Worm (Caenorhabditis elegans): ENCODE measurements around the gene VF13D12L.3.

VF13D12L.3 gene

ce11 chrII:11728545-11729105 lies 22.8 kb downstream of the VF13D12L.3 start, which contains the start of gene alh-8 (continued):
- TF ChIP-seq D2030.7 (GFP tag; IDR thresholded peaks at IDR 0.05) (0 out of 2 replicates have a peak, but pooled peaks have one; percentile 14), lin-26 (GFP tag; IDR thresholded peaks at IDR 0.05) (0 out of 2 replicates have a peak, but pooled peaks have one; percentile 40), somi-1 (GFP tag; optimal IDR thresholded peaks at IDR 0.05) (peak; percentile 68), bed-2 (GFP tag; IDR thresholded peaks at IDR 0.05) (no peak), ztf-28 (GFP tag; IDR thresholded peaks at IDR 0.05) (no peak), sdz-38 (tag; optimal IDR thresholded peaks at IDR 0.05) (no peak), pbrm-1 (GFP tag; IDR thresholded peaks at IDR 0.05) (0 out of 2 replicates have a peak, but pooled peaks have one; percentile 9), unc-62 (GFP tag; optimal IDR thresholded peaks at IDR 0.05) (no peak), Y53G8AR.9 (GFP tag; conservative IDR thresholded peaks at IDR 0.05) (peak; percentile 33; the same call in 1 of the 2 replicates), T26A5.8 (tag; optimal IDR thresholded peaks at IDR 0.05) (no peak), Y95B8A.8 (GFP tag; IDR thresholded peaks at IDR 0.05) (0 out of 2 replicates have a peak, but pooled peaks have one; percentile 43), B0261.1 (tag; optimal IDR thresholded peaks at IDR 0.05) (no peak), tlf-1 (GFP tag; optimal IDR thresholded peaks at IDR 0.05) (peak; percentile 65), ceh-27 (GFP tag; optimal IDR thresholded peaks at IDR 0.05) (no peak), athp-1 (tag; optimal IDR thresholded peaks at IDR 0.05) (peak; percentile 5), B0019.2 (GFP tag; conservative IDR thresholded peaks at IDR 0.05) (no peak), mxl-1 (tag; optimal IDR thresholded peaks at IDR 0.05) (no peak), Y67H2A.10 (GFP tag; conservative IDR thresholded peaks at IDR 0.05) (no peak), attf-3 (GFP tag; conservative IDR thresholded peaks at IDR 0.05) (0 out of 2 replicates have a peak, but pooled peaks have one; percentile 20), F49E8.2 (tag; optimal IDR thresholded peaks at IDR 0.05; ENCODE audit: insufficient read depth) (no peak), F10E7.11 (tag; optimal IDR thresholded peaks at IDR 0.05) (peak; percentile 51), nfya-1 (tag; optimal IDR thresholded peaks at IDR 0.05; ENCODE audit: borderline replicate concordance, insufficient read depth) (no peak), dpl-1 (GFP tag; optimal IDR thresholded peaks at IDR 0.05) (no peak), ets-4 (GFP tag; optimal IDR thresholded peaks at IDR 0.05) (no peak), aptf-2 (GFP tag; conservative IDR thresholded peaks at IDR 0.05) (no peak), madf-10 (tag; optimal IDR thresholded peaks at IDR 0.05) (peak; percentile 22), nhr-179 (tag; optimal IDR thresholded peaks at IDR 0.05) (no peak), ztf-3 (GFP tag; optimal IDR thresholded peaks at IDR 0.05) (no peak), F55B11.4 (tag; optimal IDR thresholded peaks at IDR 0.05; ENCODE audit: borderline replicate concordance, insufficient read depth) (no peak), egl-18 (GFP tag; IDR thresholded peaks at IDR 0.05) (no peak), Y79H2A.3 (GFP tag; conservative IDR thresholded peaks at IDR 0.05) (no peak), dox-1 (GFP tag; IDR thresholded peaks at IDR 0.05) (0 out of 2 replicates have a peak, but pooled peaks have one; percentile 25), atf-7 (tag; optimal IDR thresholded peaks at IDR 0.05) (peak; percentile 61), C06A6.2 (GFP tag; conservative IDR thresholded peaks at IDR 0.05) (no peak), lag-1 (GFP tag; IDR thresholded peaks at IDR 0.05) (no peak), repo-1 (tag; optimal IDR thresholded peaks at IDR 0.05) (no peak), F57A8.1 (GFP tag; optimal IDR thresholded peaks at IDR 0.05) (no peak), mcd-1 (GFP tag; IDR thresholded peaks at IDR 0.05) (peak; percentile 62), sea-2 (GFP tag; IDR thresholded peaks at IDR 0.05) (no peak), madf-6 (GFP tag; IDR thresholded peaks at IDR 0.05) (no peak; the same call in 1 of the 2 replicates), ztf-18 (tag; optimal IDR thresholded peaks at IDR 0.05) (peak; percentile 10), K11D2.4 (GFP tag; IDR thresholded peaks at IDR 0.05) (no peak), ceh-100 (GFP tag; IDR thresholded peaks at IDR 0.05) (no peak), lin-54 (GFP tag; optimal IDR thresholded peaks at IDR 0.05) (peak; percentile 33), tbp1 (GFP tag; optimal IDR thresholded peaks at IDR 0.05) (peak; percentile 43), Y56A3A.18 (GFP tag; IDR thresholded peaks at IDR 0.05) (no peak), K12H6.12 (tag; optimal IDR thresholded peaks at IDR 0.05) (peak; percentile 43), bed-1 (GFP tag; IDR thresholded peaks at IDR 0.05) (no peak)

All from whole organism, young adult.